Worm (Caenorhabditis elegans): Measurements from ENCODE around the gene gst-26.

The gst-26 gene

ce11 chrII:15165681-15166235 lies 1.4 kb upstream of the gst-26 start, which contains the start of gene gst-27 (continued):
- TF ChIP-seq F33H1.4 (GFP tag; IDR thresholded peaks at IDR 0.05) (0 out of 2 replicates have a peak, but pooled peaks have one; percentile 35), efl-1 (GFP tag; optimal IDR thresholded peaks at IDR 0.05) (peak; percentile 39), ceh-27 (GFP tag; optimal IDR thresholded peaks at IDR 0.05) (peak; percentile 94), unc-62 (GFP tag; optimal IDR thresholded peaks at IDR 0.05) (no peak), F23B12.7 (tag; optimal IDR thresholded peaks at IDR 0.05; ENCODE audit: insufficient read depth) (peak; percentile 97), C06A6.2 (GFP tag; conservative IDR thresholded peaks at IDR 0.05) (0 out of 2 replicates have a peak, but pooled peaks have one; percentile 34), B0336.3 (GFP tag; IDR thresholded peaks at IDR 0.05) (peak; percentile 87), hrde-1 (tag; optimal IDR thresholded peaks at IDR 0.05; ENCODE audit: borderline replicate concordance) (peak; percentile 79), madf-10 (tag; optimal IDR thresholded peaks at IDR 0.05) (peak; percentile 88), Y53G8AR.9 (GFP tag; conservative IDR thresholded peaks at IDR 0.05) (peak; percentile 79), tbx-9 (tag; optimal IDR thresholded peaks at IDR 0.05; ENCODE audit: borderline replicate concordance) (peak; percentile 68), ceh-40 (GFP tag; IDR thresholded peaks at IDR 0.05) (peak; percentile 84), dpff-1 (tag; optimal IDR thresholded peaks at IDR 0.05) (peak; percentile 82), K11D2.4 (GFP tag; IDR thresholded peaks at IDR 0.05) (peak; percentile 38; the same call in 1 of the 2 replicates), nhr-80 (tag; optimal IDR thresholded peaks at IDR 0.05) (peak; percentile 69), ZK185.1 (tag; optimal IDR thresholded peaks at IDR 0.05; ENCODE audit: poor library complexity, severe bottlenecking) (peak; percentile 95), lin-26 (GFP tag; IDR thresholded peaks at IDR 0.05) (peak; percentile 97), egl-44 (GFP tag; IDR thresholded peaks at IDR 0.05) (peak; percentile 90), akir-1 (GFP tag; optimal IDR thresholded peaks at IDR 0.05) (peak; percentile 23), D2030.7 (GFP tag; IDR thresholded peaks at IDR 0.05) (peak; percentile 98), Y79H2A.3 (GFP tag; conservative IDR thresholded peaks at IDR 0.05) (peak; percentile 80; the same call in 1 of the 2 replicates), ceh-79 (tag; optimal IDR thresholded peaks at IDR 0.05) (peak; percentile 64), lin-40 (tag; optimal IDR thresholded peaks at IDR 0.05) (peak; percentile 89), somi-1 (GFP tag; optimal IDR thresholded peaks at IDR 0.05) (peak; percentile 18), attf-5 (GFP tag; optimal IDR thresholded peaks at IDR 0.05) (peak; percentile 82), bed-1 (GFP tag; IDR thresholded peaks at IDR 0.05) (0 out of 2 replicates have a peak, but pooled peaks have one; percentile 37), tbp1 (GFP tag; optimal IDR thresholded peaks at IDR 0.05) (peak; percentile 97), C17E4.6 (GFP tag; IDR thresholded peaks at IDR 0.05) (peak; percentile 70), xnd-1 (tag; optimal IDR thresholded peaks at IDR 0.05) (no peak), athp-1 (tag; optimal IDR thresholded peaks at IDR 0.05) (peak; percentile 87), lin-35 (GFP tag; optimal IDR thresholded peaks at IDR 0.05) (peak in 1 of 3 experiments; percentile 86), B0035.1 (tag; optimal IDR thresholded peaks at IDR 0.05) (peak; percentile 61), let-607 (tag; optimal IDR thresholded peaks at IDR 0.05) (peak; percentile 24 to 56), F57C9.4 (tag; optimal IDR thresholded peaks at IDR 0.05) (peak; percentile 39), F10E7.11 (tag; optimal IDR thresholded peaks at IDR 0.05) (peak; percentile 31), nhr-90 (tag; optimal IDR thresholded peaks at IDR 0.05) (peak; percentile 95), aptf-2 (GFP tag; conservative IDR thresholded peaks at IDR 0.05) (no peak), Y95B8A.8 (GFP tag; IDR thresholded peaks at IDR 0.05) (no peak), cebp-1 (GFP tag; IDR thresholded peaks at IDR 0.05) (no peak), cebp-1 (tag; optimal IDR thresholded peaks at IDR 0.05) (peak; percentile 86), mel-28 (tag; optimal IDR thresholded peaks at IDR 0.05; ENCODE audit: borderline replicate concordance) (peak; percentile 79), ztf-3 (GFP tag; optimal IDR thresholded peaks at IDR 0.05) (peak; percentile 34), fkh-3 (tag; optimal IDR thresholded peaks at IDR 0.05) (peak; percentile 77), pha-4 (tag; optimal IDR thresholded peaks at IDR 0.05) (no peak), zim-3 (tag; optimal IDR thresholded peaks at IDR 0.05) (peak; percentile 92), ets-4 (GFP tag; optimal IDR thresholded peaks at IDR 0.05) (peak; percentile 77), dox-1 (GFP tag; IDR thresholded peaks at IDR 0.05) (peak; percentile 95)
